Fruit fly (Drosophila melanogaster) whole organism, embryonic: ENCODE results near the gene Syt12.

Source experiments
- Antp ChIP-seq: fragments of 200-800 bp; sonication (Bioruptor generic); optimal IDR thresholded peaks from 3 replicates; lab custom pipeline; 2016; ENCODE audit warnings: missing biosample characterization, missing genetic modification characterization
- Atf6 ChIP-seq: fragments of 200-800 bp; sonication (Bioruptor generic); IDR thresholded peaks from 2 replicates; pipeline ENCODE4 v1.3.6; 2022; ENCODE audit warnings: missing biosample characterization, missing genetic modification characterization
- CG10543 ChIP-seq: fragments of 200-800 bp; sonication (Bioruptor generic); optimal IDR thresholded peaks from 3 replicates; lab custom pipeline; 2017; ENCODE audit warnings: missing biosample characterization, mild to moderate bottlenecking, missing genetic modification characterization, moderate library complexity
- CG10565 ChIP-seq: fragments of 200-800 bp; sonication (Bioruptor generic); optimal IDR thresholded peaks from 3 replicates; lab custom pipeline; 2016; ENCODE audit warnings: missing biosample characterization, mild to moderate bottlenecking, missing genetic modification characterization
- CG11247 ChIP-seq: fragments of 200-800 bp; sonication (Bioruptor generic); IDR thresholded peaks from 2 replicates; pipeline ENCODE4 v1.3.6; 2022; ENCODE audit warnings: missing biosample characterization, missing genetic modification characterization
- CG12155 ChIP-seq: fragments of 200-800 bp; sonication (Bioruptor generic); optimal IDR thresholded peaks from 3 replicates; lab custom pipeline; 2016; ENCODE audit warnings: missing biosample characterization, missing genetic modification characterization
- CG13624 ChIP-seq: fragments of 200-800 bp; sonication (Bioruptor generic); optimal IDR thresholded peaks from 2 replicates; lab custom pipeline; 2016; ENCODE audit warnings: missing biosample characterization, missing genetic modification characterization
- CG1603 ChIP-seq: fragments of 200-800 bp; sonication (Bioruptor generic); optimal IDR thresholded peaks from 2 replicates; lab custom pipeline; 2019; ENCODE audit warnings: missing biosample characterization, mild to moderate bottlenecking, missing genetic modification characterization, moderate library complexity
- CG1647 ChIP-seq: fragments of 200-800 bp; sonication (Bioruptor generic); optimal IDR thresholded peaks from 3 replicates; lab custom pipeline; 2016; ENCODE audit warnings: missing biosample characterization, missing genetic modification characterization
- CG16815 ChIP-seq: fragments of 200-800 bp; sonication (Bioruptor generic); optimal IDR thresholded peaks from 3 replicates; lab custom pipeline; 2017; ENCODE audit warnings: missing biosample characterization, mild to moderate bottlenecking, missing genetic modification characterization
- CG17912 ChIP-seq: fragments of 200-800 bp; sonication (Bioruptor generic); optimal IDR thresholded peaks from 2 replicates; lab custom pipeline; 2018; ENCODE audit warnings: missing biosample characterization, mild to moderate bottlenecking, missing genetic modification characterization
- CG18619 ChIP-seq: fragments of 200-800 bp; sonication (Bioruptor generic); optimal IDR thresholded peaks from 3 replicates; lab custom pipeline; 2017; ENCODE audit warnings: missing biosample characterization, mild to moderate bottlenecking, missing genetic modification characterization
- CG2120 ChIP-seq: fragments of 200-800 bp; sonication (Bioruptor generic); optimal IDR thresholded peaks from 3 replicates; lab custom pipeline; 2016; ENCODE audit warnings: missing biosample characterization, missing genetic modification characterization
- CG2678 ChIP-seq: fragments of 200-800 bp; sonication (Bioruptor generic); optimal IDR thresholded peaks from 3 replicates; lab custom pipeline; 2019; ENCODE audit warnings: missing biosample characterization, mild to moderate bottlenecking, missing genetic modification characterization, moderate library complexity
- CG32532 ChIP-seq: fragments of 200-800 bp; sonication (Bioruptor generic); IDR thresholded peaks from 2 replicates; pipeline ENCODE4 v1.3.6; 2022; ENCODE audit warnings: missing biosample characterization, missing genetic modification characterization
- CG7372 ChIP-seq: fragments of 200-800 bp; sonication (Bioruptor generic); IDR thresholded peaks from 2 replicates; pipeline ENCODE4 v1.3.6; 2022; ENCODE audit warnings: missing biosample characterization, missing genetic modification characterization
- CG7839 ChIP-seq: fragments of 200-800 bp; sonication (Bioruptor generic); optimal IDR thresholded peaks from 3 replicates; lab custom pipeline; 2018; ENCODE audit warnings: missing biosample characterization, mild to moderate bottlenecking, missing genetic modification characterization, moderate library complexity
- CG9437 ChIP-seq: fragments of 200-800 bp; sonication (Bioruptor generic); optimal IDR thresholded peaks from 2 replicates; lab custom pipeline; 2018; ENCODE audit warnings: missing biosample characterization, mild to moderate bottlenecking, missing genetic modification characterization
- CG9609 ChIP-seq: fragments of 200-800 bp; sonication (Bioruptor generic); optimal IDR thresholded peaks from 3 replicates; lab custom pipeline; 2016; ENCODE audit warnings: missing biosample characterization, missing genetic modification characterization
- CG9932 ChIP-seq: fragments of 200-800 bp; sonication (Bioruptor generic); IDR thresholded peaks from 2 replicates; pipeline ENCODE4 v1.3.6; 2022; ENCODE audit warnings: missing biosample characterization, missing genetic modification characterization
- CoRest ChIP-seq: fragments of 200-800 bp; sonication (Bioruptor generic); optimal IDR thresholded peaks from 3 replicates; lab custom pipeline; 2018; ENCODE audit warnings: missing biosample characterization, mild to moderate bottlenecking, missing genetic modification characterization, moderate library complexity
- D19A ChIP-seq: fragments of 200-800 bp; optimal IDR thresholded peaks from 3 replicates; lab custom pipeline; 2019; ENCODE audit warnings: missing biosample characterization, mild to moderate bottlenecking, missing genetic modification characterization, moderate library complexity
- Dad ChIP-seq: fragments of 200-800 bp; sonication (Bioruptor generic); optimal IDR thresholded peaks from 3 replicates; lab custom pipeline; 2016; ENCODE audit warnings: missing biosample characterization, missing genetic modification characterization
- Dbx ChIP-seq: fragments of 200-800 bp; sonication (Bioruptor generic); IDR thresholded peaks from 3 replicates; pipeline ENCODE4 v1.3.6; 2022; ENCODE audit warnings: missing biosample characterization, missing genetic modification characterization
- Ets65A ChIP-seq: fragments of 200-800 bp; sonication (Bioruptor generic); peaks from one replicate; lab custom pipeline; 2016; ENCODE audit warnings: missing biosample characterization, missing genetic modification characterization
- Hey ChIP-seq: fragments of 200-800 bp; sonication (Bioruptor generic); optimal IDR thresholded peaks from 3 replicates; lab custom pipeline; 2018; ENCODE audit warnings: missing biosample characterization, mild to moderate bottlenecking, missing genetic modification characterization
- Hmr ChIP-seq: fragments of 200-800 bp; sonication (Bioruptor generic); optimal IDR thresholded peaks from 3 replicates; lab custom pipeline; 2017; ENCODE audit warnings: mild to moderate bottlenecking, missing biosample characterization, missing genetic modification reagents, missing genetic modification characterization
- Meics ChIP-seq: fragments of 200-800 bp; sonication (Bioruptor generic); optimal IDR thresholded peaks from 2 replicates; lab custom pipeline; 2017; ENCODE audit warnings: missing biosample characterization, mild to moderate bottlenecking, missing genetic modification characterization
- Myb ChIP-seq: fragments of 200-800 bp; sonication (Bioruptor generic); optimal IDR thresholded peaks from 2 replicates; lab custom pipeline; 2016; ENCODE audit warnings: missing biosample characterization, missing genetic modification characterization
- Pdp1 ChIP-seq, 2 experiments: fragments of 200-800 bp; sonication (Bioruptor generic); optimal IDR thresholded peaks; 3 replicates each; lab custom pipeline; 2016; ENCODE audit warnings: missing biosample characterization in 2 of 2, missing genetic modification characterization in 2 of 2, mild to moderate bottlenecking in 1 of 2, moderate library complexity in 1 of 2
- Rx ChIP-seq: fragments of 200-800 bp; sonication (Bioruptor generic); IDR thresholded peaks from 2 replicates; pipeline ENCODE4 v1.3.6; 2022; ENCODE audit warnings: missing biosample characterization, missing genetic modification characterization
- Side ChIP-seq: fragments of 200-800 bp; sonication (Bioruptor generic); optimal IDR thresholded peaks from 2 replicates; lab custom pipeline; 2016; ENCODE audit warnings: missing biosample characterization, missing genetic modification characterization
- Sox100B ChIP-seq: fragments of 200-800 bp; sonication (Bioruptor generic); optimal IDR thresholded peaks from 3 replicates; lab custom pipeline; 2018; ENCODE audit warnings: missing biosample characterization, mild to moderate bottlenecking, missing genetic modification characterization
- Vsx1 ChIP-seq: fragments of 200-800 bp; sonication (Bioruptor generic); optimal IDR thresholded peaks from 2 replicates; lab custom pipeline; 2017; ENCODE audit warnings: missing biosample characterization, mild to moderate bottlenecking, missing genetic modification characterization, missing genetic modification reagents
- crol ChIP-seq: fragments of 200-800 bp; sonication (Bioruptor generic); IDR thresholded peaks from 2 replicates; pipeline ENCODE4 v1.3.6; 2022; ENCODE audit warnings: missing biosample characterization, missing genetic modification characterization
- dm ChIP-seq: fragments of 200-800 bp; sonication (Bioruptor generic); optimal IDR thresholded peaks from 3 replicates; lab custom pipeline; 2016; ENCODE audit warnings: missing biosample characterization, missing genetic modification characterization
- dpn ChIP-seq, 2 experiments: fragments of 200-800 bp; sonication (Bioruptor generic); optimal IDR thresholded peaks; 3 replicates each; lab custom pipeline; 2016; ENCODE audit warnings: missing biosample characterization in 2 of 2, missing genetic modification characterization in 2 of 2
- exex ChIP-seq: fragments of 200-800 bp; sonication (Bioruptor generic); optimal IDR thresholded peaks from 4 replicates; lab custom pipeline; 2018; ENCODE audit warnings: missing biosample characterization, mild to moderate bottlenecking, missing genetic modification characterization, moderate library complexity
- fru ChIP-seq: fragments of >200 bp; optimal IDR thresholded peaks from 2 replicates; lab custom pipeline; 2017
- gem ChIP-seq: fragments of 200-800 bp; sonication (Bioruptor generic); optimal IDR thresholded peaks from 2 replicates; lab custom pipeline; 2019; ENCODE audit warnings: missing biosample characterization, mild to moderate bottlenecking, missing genetic modification characterization, moderate library complexity
- grn ChIP-seq: fragments of 200-800 bp; sonication (Bioruptor generic); optimal IDR thresholded peaks from 3 replicates; lab custom pipeline; 2017; ENCODE audit warnings: missing biosample characterization, missing genetic modification characterization
- her ChIP-seq: fragments of 200-800 bp; sonication (Bioruptor generic); optimal IDR thresholded peaks from 2 replicates; lab custom pipeline; 2016; ENCODE audit warnings: missing biosample characterization, missing genetic modification characterization
- lilli ChIP-seq: fragments of 200-800 bp; sonication (Bioruptor generic); optimal IDR thresholded peaks from 3 replicates; lab custom pipeline; 2016; ENCODE audit warnings: missing biosample characterization, missing genetic modification characterization
- lmd ChIP-seq: fragments of 200-800 bp; sonication (Bioruptor generic); IDR thresholded peaks from 2 replicates; pipeline ENCODE4 v1.3.6; 2022; ENCODE audit warnings: missing biosample characterization, missing genetic modification characterization
- maf-S ChIP-seq: fragments of 200-800 bp; sonication (Bioruptor generic); optimal IDR thresholded peaks from 2 replicates; lab custom pipeline; 2016; ENCODE audit warnings: missing biosample characterization, missing genetic modification characterization
- pb ChIP-seq: fragments of 200-800 bp; sonication (Bioruptor generic); optimal IDR thresholded peaks from 3 replicates; lab custom pipeline; 2016; ENCODE audit warnings: missing biosample characterization, missing genetic modification characterization
- pho ChIP-seq: fragments of 200-800 bp; sonication (Bioruptor generic); optimal IDR thresholded peaks from 2 replicates; lab custom pipeline; 2016; ENCODE audit warnings: missing biosample characterization, missing genetic modification characterization
- phol ChIP-seq: fragments of 200-800 bp; sonication (Bioruptor generic); optimal IDR thresholded peaks from 3 replicates; lab custom pipeline; 2018; ENCODE audit warnings: missing biosample characterization, mild to moderate bottlenecking, missing genetic modification characterization, moderate library complexity
- sens ChIP-seq: fragments of 200-800 bp; sonication (Bioruptor generic); peaks from one replicate; lab custom pipeline; 2016; ENCODE audit warnings: missing biosample characterization, missing genetic modification characterization
- sug ChIP-seq: fragments of 200-800 bp; optimal IDR thresholded peaks from 2 replicates; lab custom pipeline; 2019; ENCODE audit warnings: missing biosample characterization, mild to moderate bottlenecking, missing genetic modification characterization, moderate library complexity
- zfh1 ChIP-seq: fragments of 200-800 bp; sonication (Bioruptor generic); IDR thresholded peaks from 3 replicates; pipeline ENCODE4 v1.3.6; 2022; ENCODE audit warnings: missing biosample characterization, missing genetic modification characterization

Gene Syt12

DNA sequence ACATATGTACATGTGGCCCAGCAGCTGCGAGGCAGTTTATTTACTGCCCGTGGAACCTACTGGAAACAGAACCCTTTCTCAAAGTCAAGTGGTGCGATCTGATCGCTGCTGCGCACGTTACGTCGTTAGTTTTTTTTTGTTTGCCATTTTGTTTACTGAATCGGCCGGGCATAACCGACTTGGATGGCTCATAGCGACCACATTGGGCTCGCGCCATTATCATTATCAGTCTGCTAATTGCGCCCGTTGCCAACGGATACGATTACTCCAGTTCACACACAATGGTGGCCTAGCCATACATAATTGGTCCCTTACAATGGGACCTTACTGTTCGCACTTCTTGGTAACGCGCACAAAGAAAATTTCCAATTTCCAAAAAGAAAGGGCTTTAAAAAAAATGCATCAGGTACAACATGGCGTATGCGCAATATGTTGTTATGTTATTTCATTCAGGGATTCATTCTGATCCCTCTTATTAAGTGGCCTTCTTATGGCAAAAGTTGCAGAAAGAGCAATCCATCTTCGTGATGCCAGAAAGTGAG lies 26.3 kb upstream of the Syt12 start (continued):
- peak; percentile 82 for TF ChIP-seq exex (tag; lab: Kevin White, UChicago)
- peak; percentile 38 for TF ChIP-seq CG7839
- peak; percentile 25 for TF ChIP-seq CG9437
- peak; percentile 17 for TF ChIP-seq CG1647 (GFP tag; lab: Kevin White, UChicago)
- TF ChIP-seq pb (GFP tag; lab: Kevin White, UChicago): peak; percentile 18
- no peak for TF ChIP-seq CG11247 (GFP tag; lab: Robert Waterston, UW)
- TF ChIP-seq Ets65A (GFP tag; lab: Kevin White, UChicago): peak; percentile 95
- peak; percentile 5 for TF ChIP-seq CG12155 (GFP tag; lab: Kevin White, UChicago)
- TF ChIP-seq CG2678 (tag; lab: Kevin White, UChicago): peak; percentile 55
- peak; percentile 27 for TF ChIP-seq Hey (tag; lab: Kevin White, UChicago)
- TF ChIP-seq fru: no peak
- peak; percentile 44 for TF ChIP-seq pho
- TF ChIP-seq maf-S (GFP tag; lab: Kevin White, UChicago): peak; percentile 42
- TF ChIP-seq CG13624 (GFP tag; lab: Kevin White, UChicago): peak; percentile 58
- TF ChIP-seq CG32532 (GFP tag; lab: Robert Waterston, UW): peak; percentile 42; the same call in 1 of the 2 replicates
- peak; percentile 70 for TF ChIP-seq CG10543 (GFP tag; lab: Kevin White, UChicago)
- TF ChIP-seq phol: peak; percentile 2
- peak; percentile 31 for TF ChIP-seq gem (tag; lab: Kevin White, UChicago)
- TF ChIP-seq her: peak; percentile 49
- peak in 1 of 2 experiments; percentile 57 for TF ChIP-seq Pdp1 (GFP tag; optimal IDR thresholded peaks at IDR 0.05; lab: Kevin White, UChicago)
- TF ChIP-seq Sox100B (GFP tag; lab: Kevin White, UChicago): peak; percentile 6
- no peak for TF ChIP-seq CG10565 (GFP tag; lab: Kevin White, UChicago)
- 0 out of 3 replicates have a peak, but pooled peaks have one; percentile 27 for TF ChIP-seq Dbx
- TF ChIP-seq D19A (tag; lab: Kevin White, UChicago): peak; percentile 79
- TF ChIP-seq dm (GFP tag; lab: Kevin White, UChicago): peak; percentile 31
- peak; percentile 11 for TF ChIP-seq Antp (GFP tag; lab: Kevin White, UChicago)
- 0 out of 2 replicates have a peak, but pooled peaks have one; percentile 2 for TF ChIP-seq Rx (GFP tag; lab: Robert Waterston, UW)
- TF ChIP-seq sug (tag; lab: Kevin White, UChicago): peak; percentile 58
- peak; percentile 15 for TF ChIP-seq CG16815 (GFP tag; lab: Kevin White, UChicago)
- TF ChIP-seq CG9932 (GFP tag; lab: Robert Waterston, UW): peak; percentile 45
- TF ChIP-seq sens: peak; percentile 63
- peak; percentile 28 for TF ChIP-seq CoRest (tag; lab: Kevin White, UChicago)
- peak; percentile 25; the same call in 1 of the 2 replicates for TF ChIP-seq lmd (GFP tag; lab: Robert Waterston, UW)
- TF ChIP-seq Vsx1: peak; percentile 26
- no peak for TF ChIP-seq crol
- peak; percentile 77 for TF ChIP-seq CG2120 (GFP tag; lab: Kevin White, UChicago)
- TF ChIP-seq Hmr (GFP tag; lab: Kevin White, UChicago): peak; percentile 13
- TF ChIP-seq Atf6 (GFP tag; lab: Robert Waterston, UW): no peak
- peak; percentile 56 for TF ChIP-seq grn (GFP tag; lab: Kevin White, UChicago)
- TF ChIP-seq CG9609 (GFP tag; lab: Kevin White, UChicago): peak; percentile 28
- TF ChIP-seq CG7372: peak; percentile 44; the same call in 1 of the 2 replicates
- TF ChIP-seq Myb (GFP tag; lab: Kevin White, UChicago): peak; percentile 39
- TF ChIP-seq CG1603 (tag; lab: Kevin White, UChicago): peak; percentile 9
- peak; percentile 16 for TF ChIP-seq CG18619 (GFP tag; lab: Kevin White, UChicago)
- TF ChIP-seq dpn (GFP tag; optimal IDR thresholded peaks at IDR 0.05; lab: Kevin White, UChicago): peak; percentile 17 to 22
- no peak for TF ChIP-seq zfh1
- peak; percentile 68 for TF ChIP-seq lilli (GFP tag; lab: Kevin White, UChicago)
- TF ChIP-seq Side (GFP tag; lab: Kevin White, UChicago): peak; percentile 37
- TF ChIP-seq Dad (GFP tag; lab: Kevin White, UChicago): no peak
- TF ChIP-seq CG17912 (GFP tag; lab: Kevin White, UChicago): no peak
- TF ChIP-seq Meics (GFP tag; lab: Kevin White, UChicago): peak; percentile 57
